Worm (Caenorhabditis elegans): ENCODE measurements around the gene trh-1.

- TF ChIP-seq K09A11.1 (tag; optimal IDR thresholded peaks at IDR 0.05; ENCODE audit: insufficient read depth): no peak
- no peak for TF ChIP-seq fkh-10 (GFP tag; optimal IDR thresholded peaks at IDR 0.05)
- no peak for TF ChIP-seq ceh-34 (tag; optimal IDR thresholded peaks at IDR 0.05)
- TF ChIP-seq unc-42 (tag; optimal IDR thresholded peaks at IDR 0.05): no peak
- TF ChIP-seq F13H6.1 (tag; optimal IDR thresholded peaks at IDR 0.05): no peak
- TF ChIP-seq tbx-2 (tag; optimal IDR thresholded peaks at IDR 0.05): no peak
Observed at ce11 chrIV:17376127-17376526, 7.7 kb downstream of the trh-1 start, which contains the start of gene haf-1.
